Worm (Caenorhabditis elegans) whole organism, L4 larva: ENCODE results near the gene C02B4.3.
A peak's percentile ranks its signal among the peaks of the same experiment; 100 is the strongest.
"Not testable (repeated sequence)": the region's sequence is repeated elsewhere in the genome, so short reads cannot be mapped to it uniquely, and the experiment has no call there.

Experiments
- D1046.2 ChIP-seq: fragments of 200-800 bp; sonication (Bioruptor generic); IDR thresholded peaks from 2 replicates; pipeline ENCODE4 v1.3.6; 2022; ENCODE audit warnings: missing genetic modification characterization, missing compliant biosample characterization
- R02D3.7 ChIP-seq: fragments of 150-350 bp; sonication (generic microtip); optimal IDR thresholded peaks from 3 replicates; lab custom pipeline; 2014; ENCODE audit warnings: missing biosample characterization, missing genetic modification characterization
- Y105C5A.15 ChIP-seq: fragments of 200-800 bp; sonication (Bioruptor generic); IDR thresholded peaks from 2 replicates; pipeline ENCODE4 v1.3.6; 2022; ENCODE audit warnings: missing genetic modification characterization, missing compliant biosample characterization
- ZK546.5 ChIP-seq, 2 experiments: sonication (generic microtip); optimal IDR thresholded peaks; 2 replicates each; lab custom pipeline; 2017; ENCODE audit warnings: missing biosample characterization in 2 of 2, missing genetic modification characterization in 2 of 2
- aha-1 ChIP-seq: fragments of 150-350 bp; peaks from one replicate; lab custom pipeline; 2014; ENCODE audit warnings: missing biosample characterization, missing genetic modification characterization
- aly-2 ChIP-seq: sonication (generic microtip); optimal IDR thresholded peaks from 2 replicates; lab custom pipeline; 2018; ENCODE audit warnings: missing biosample characterization, missing genetic modification characterization
- ama-1 ChIP-seq: fragments of 150-350 bp; optimal IDR thresholded peaks from 2 replicates; lab custom pipeline; 2014; ENCODE audit warnings: inconsistent platforms, mixed read lengths
- attf-4 ChIP-seq: sonication (generic microtip); optimal IDR thresholded peaks from 3 replicates; lab custom pipeline; 2017; ENCODE audit warnings: missing biosample characterization, missing genetic modification characterization
- ceh-44 ChIP-seq: fragments of 200-800 bp; sonication (Bioruptor generic); IDR thresholded peaks from 2 replicates; pipeline ENCODE4 v1.3.6; 2022; ENCODE audit warnings: missing genetic modification reagents, missing genetic modification characterization, missing compliant biosample characterization
- ceh-82 ChIP-seq: sonication (generic microtip); optimal IDR thresholded peaks from 2 replicates; lab custom pipeline; 2017; ENCODE audit warnings: missing biosample characterization, missing genetic modification characterization
- dpl-1 ChIP-seq: fragments of 150-350 bp; optimal IDR thresholded peaks from 2 replicates; lab custom pipeline; 2014; ENCODE audit warnings: missing biosample characterization, missing genetic modification reagents, missing genetic modification characterization
- duxl-1 ChIP-seq: sonication (generic microtip); optimal IDR thresholded peaks from 2 replicates; lab custom pipeline; 2016; ENCODE audit warnings: mild to moderate bottlenecking, missing genetic modification characterization, moderate library complexity, missing compliant biosample characterization; ENCODE audit not compliant: poor library complexity
- dve-1 ChIP-seq: sonication (generic microtip); optimal IDR thresholded peaks from 2 replicates; lab custom pipeline; 2017; ENCODE audit warnings: antibody characterized with exemption, mild to moderate bottlenecking, missing genetic modification characterization, missing compliant biosample characterization; ENCODE audit not compliant: insufficient read depth
- fkh-10 ChIP-seq: fragments of 150-350 bp; optimal IDR thresholded peaks from 2 replicates; lab custom pipeline; 2014; ENCODE audit warnings: missing biosample characterization, missing genetic modification reagents, missing genetic modification characterization
- fos-1 ChIP-seq: fragments of 150-350 bp; optimal IDR thresholded peaks from 2 replicates; lab custom pipeline; 2014; ENCODE audit warnings: missing biosample characterization, missing genetic modification characterization
- hlh-11 ChIP-seq: fragments of 200-800 bp; sonication (Bioruptor generic); optimal IDR thresholded peaks from 2 replicates; lab custom pipeline; 2018; ENCODE audit warnings: mild to moderate bottlenecking, missing genetic modification characterization, missing compliant biosample characterization
- hlh-30 ChIP-seq: sonication (generic microtip); optimal IDR thresholded peaks from 2 replicates; lab custom pipeline; 2017; ENCODE audit warnings: antibody characterized with exemption, mild to moderate bottlenecking, missing genetic modification characterization, missing compliant biosample characterization; ENCODE audit not compliant: insufficient read depth
- jun-1 ChIP-seq: fragments of 150-350 bp; optimal IDR thresholded peaks from 2 replicates; lab custom pipeline; 2014; ENCODE audit warnings: missing biosample characterization, missing genetic modification reagents, missing genetic modification characterization
- lim-7 ChIP-seq: fragments of 200-800 bp; sonication (Bioruptor generic); IDR thresholded peaks from 2 replicates; pipeline ENCODE4 v1.3.6; 2022; ENCODE audit warnings: missing genetic modification characterization, missing compliant biosample characterization
- lin-1 ChIP-seq: fragments of 200-800 bp; sonication (Bioruptor generic); IDR thresholded peaks from 2 replicates; pipeline ENCODE4 v1.3.6; 2022; ENCODE audit warnings: missing genetic modification reagents, missing genetic modification characterization, missing compliant biosample characterization
- lin-29 ChIP-seq: fragments of 200-800 bp; sonication (Bioruptor generic); IDR thresholded peaks from 2 replicates; pipeline ENCODE4 v1.3.6; 2022; ENCODE audit warnings: missing genetic modification reagents, missing genetic modification characterization, missing compliant biosample characterization
- mes-2 ChIP-seq: sonication (generic microtip); optimal IDR thresholded peaks from 2 replicates; lab custom pipeline; 2016; ENCODE audit warnings: missing genotype, mild to moderate bottlenecking, missing genetic modification characterization, missing compliant biosample characterization; ENCODE audit not compliant: poor library complexity, severe bottlenecking
- nhr-10 ChIP-seq: fragments of 150-350 bp; optimal IDR thresholded peaks from 2 replicates; lab custom pipeline; 2014; ENCODE audit warnings: missing biosample characterization, missing genetic modification characterization
- nhr-25 ChIP-seq: sonication (generic microtip); optimal IDR thresholded peaks from 2 replicates; lab custom pipeline; 2017; ENCODE audit warnings: missing genetic modification characterization, mild to moderate bottlenecking, missing compliant biosample characterization, antibody characterized with exemption, moderate library complexity, borderline replicate concordance; ENCODE audit not compliant: insufficient read depth
- nhr-6 ChIP-seq: fragments of 150-350 bp; optimal IDR thresholded peaks from 2 replicates; lab custom pipeline; 2014; ENCODE audit warnings: missing biosample characterization, missing genetic modification characterization
- nhr-76 ChIP-seq: fragments of 150-350 bp; optimal IDR thresholded peaks from 2 replicates; lab custom pipeline; 2014; ENCODE audit warnings: missing biosample characterization, missing genetic modification characterization
- pqm-1 ChIP-seq: sonication (generic microtip); optimal IDR thresholded peaks from 2 replicates; lab custom pipeline; 2017; ENCODE audit warnings: missing biosample characterization, missing genetic modification characterization
- saeg-2 ChIP-seq: fragments of 200-800 bp; sonication (Bioruptor generic); IDR thresholded peaks from 2 replicates; pipeline ENCODE4 v1.3.6; 2022; ENCODE audit warnings: missing genetic modification reagents, missing genetic modification characterization, missing compliant biosample characterization
- set-16 ChIP-seq: fragments of 200-800 bp; sonication (Bioruptor generic); IDR thresholded peaks from 2 replicates; pipeline ENCODE4 v1.3.6; 2022; ENCODE audit warnings: missing genetic modification reagents, missing genetic modification characterization, missing compliant biosample characterization
- snpc-1.2 ChIP-seq: fragments of 200-800 bp; sonication (Bioruptor generic); IDR thresholded peaks from 2 replicates; pipeline ENCODE4 v1.3.6; 2022; ENCODE audit warnings: missing genetic modification reagents, missing genetic modification characterization, missing compliant biosample characterization
- snpc-4 ChIP-seq: fragments of 150-350 bp; optimal IDR thresholded peaks from 2 replicates; lab custom pipeline; 2014; ENCODE audit warnings: missing biosample characterization, missing genetic modification characterization
- spr-3 ChIP-seq: fragments of 200-800 bp; sonication (Bioruptor generic); optimal IDR thresholded peaks from 2 replicates; lab custom pipeline; 2018; ENCODE audit warnings: mild to moderate bottlenecking, missing genetic modification characterization, missing compliant biosample characterization
- tra-1 ChIP-seq: fragments of 200-800 bp; sonication (Bioruptor generic); IDR thresholded peaks from 2 replicates; pipeline ENCODE4 v1.3.6; 2022; ENCODE audit warnings: missing genetic modification reagents, missing genetic modification characterization, missing compliant biosample characterization
- unc-130 ChIP-seq: sonication (generic microtip); optimal IDR thresholded peaks from 2 replicates; lab custom pipeline; 2016; ENCODE audit warnings: missing genetic modification reagents, missing genetic modification characterization, missing compliant biosample characterization
- unc-62 ChIP-seq, 3 experiments: fragments of 150-350 bp in 1 of 3; sonication (generic microtip); optimal IDR thresholded peaks in 2 of 3; peaks in 1 of 3; 1 replicate in 1 of 3; 2 replicates in 2 of 3; lab custom pipeline; 2014 to 2017; ENCODE audit warnings: missing biosample characterization in 3 of 3, missing genetic modification characterization in 3 of 3, missing genetic modification reagents in 3 of 3, missing genotype in 1 of 3
- ztf-11 ChIP-seq: fragments of 150-350 bp; optimal IDR thresholded peaks from 2 replicates; lab custom pipeline; 2014; ENCODE audit warnings: missing biosample characterization, missing genetic modification characterization

C02B4.3 gene

ce11 chrX:12627797-12628196, 31.9 kb downstream of the C02B4.3 start (continued):
- no peak for TF ChIP-seq saeg-2 (GFP tag; lab: Robert Waterston, UW)
- TF ChIP-seq nhr-10 (tag; lab: Kevin White, UChicago): peak; percentile 27

- no peak for TF ChIP-seq duxl-1 (tag; lab: Kevin White, UChicago)
- TF ChIP-seq R02D3.7: no peak
- TF ChIP-seq dpl-1: no peak
- TF ChIP-seq spr-3 (GFP tag; lab: Kevin White, UChicago): no peak
- peak; percentile 85 for TF ChIP-seq aha-1 (tag; lab: Kevin White, UChicago)
- no peak for TF ChIP-seq pqm-1
- TF ChIP-seq mes-2 (tag; lab: Kevin White, UChicago): no peak
- TF ChIP-seq snpc-4: no peak
- TF ChIP-seq D1046.2 (GFP tag; lab: Robert Waterston, UW): no peak
- no peak for TF ChIP-seq lim-7 (GFP tag; lab: Robert Waterston, UW)
- TF ChIP-seq unc-62 (GFP tag; optimal IDR thresholded peaks at IDR 0.05 in 1 of 2; lab: Kevin White, UChicago): peak in 1 of 2 experiments; percentile 91
- no peak for TF ChIP-seq unc-62 (tag; optimal IDR thresholded peaks at IDR 0.05; lab: Kevin White, UChicago)
- TF ChIP-seq, all 104 proteins: peak for 2
Measured at ce11 chrX:12620310-12620709, 39.3 kb downstream of the C02B4.3 start.

ce11 chrX:12619165-12619564, 40.5 kb downstream of the C02B4.3 start, which contains the start of gene R09A8.2:
TSS of gene R09A8.2 (plus strand) at chrX:12619465.
- TF ChIP-seq nhr-6 (tag; lab: Kevin White, UChicago) (no peak), Y105C5A.15 (GFP tag; lab: Robert Waterston, UW) (no peak), ceh-82 (tag; lab: Kevin White, UChicago) (no peak), ceh-44 (no peak), jun-1 (tag; lab: Kevin White, UChicago) (no peak), unc-130 (GFP tag; lab: Kevin White, UChicago) (no peak), hlh-30 (tag; lab: Kevin White, UChicago) (no peak), aly-2 (no peak), ama-1 (lab: Kevin White, UChicago) (no peak), snpc-1.2 (GFP tag; lab: Robert Waterston, UW) (no peak), spr-3 (GFP tag; lab: Kevin White, UChicago) (no peak), lin-29 (no peak), hlh-11 (tag; lab: Kevin White, UChicago) (no peak), ZK546.5 (tag; optimal IDR thresholded peaks at IDR 0.05; lab: Kevin White, UChicago) (no peak), saeg-2 (GFP tag; lab: Robert Waterston, UW) (no peak), nhr-76 (no peak), dve-1 (tag; lab: Kevin White, UChicago) (no peak), fos-1 (no peak), attf-4 (no peak)
- TF ChIP-seq, all 104 proteins: peak for 0

- TF ChIP-seq tra-1 (GFP tag; lab: Robert Waterston, UW): no peak
- peak; percentile 66 for TF ChIP-seq set-16 (GFP tag; lab: Robert Waterston, UW)
- no peak for TF ChIP-seq lin-1 (GFP tag; lab: Robert Waterston, UW)
- no peak for TF ChIP-seq ztf-11 (tag; lab: Kevin White, UChicago)
- TF ChIP-seq, all 104 proteins: peak for 1
Measured at ce11 chrX:12618447-12618846, 41.2 kb downstream of the C02B4.3 start.

- not testable (repeated sequence) for TF ChIP-seq hlh-30 (tag; lab: Kevin White, UChicago); nhr-25 (tag; lab: Kevin White, UChicago); fkh-10
- TF ChIP-seq, all 104 proteins: peak for 0; not testable (repeated sequence) for 104
Measured at ce11 chrX:12613451-12613850, 46.2 kb downstream of the C02B4.3 start, which contains the start of gene R09A8.1. TSS of gene R09A8.1 (plus strand) at chrX:12613751.
